Worm (Caenorhabditis elegans) whole organism, L4 larva: Measurements from ENCODE around the gene fbxb-9.
"Not testable (repeated sequence)": the region's sequence is repeated elsewhere in the genome, so short reads cannot be mapped to it uniquely, and the experiment has no call there.

Experiments used
- F49E8.2 ChIP-seq: sonication (generic microtip); optimal IDR thresholded peaks from 2 replicates; lab custom pipeline; 2016; ENCODE audit warnings: missing compliant biosample characterization, mild to moderate bottlenecking, missing genetic modification characterization, borderline replicate concordance
- R02D3.7 ChIP-seq: fragments of 150-350 bp; sonication (generic microtip); optimal IDR thresholded peaks from 3 replicates; lab custom pipeline; 2014; ENCODE audit warnings: missing biosample characterization, missing genetic modification characterization
- Y105C5A.15 ChIP-seq: fragments of 200-800 bp; sonication (Bioruptor generic); IDR thresholded peaks from 2 replicates; pipeline ENCODE4 v1.3.6; 2022; ENCODE audit warnings: missing genetic modification characterization, missing compliant biosample characterization
- ZK546.5 ChIP-seq, 2 experiments: sonication (generic microtip); optimal IDR thresholded peaks; 2 replicates each; lab custom pipeline; 2017; ENCODE audit warnings: missing biosample characterization in 2 of 2, missing genetic modification characterization in 2 of 2
- ama-1 ChIP-seq: fragments of 150-350 bp; optimal IDR thresholded peaks from 2 replicates; lab custom pipeline; 2014; ENCODE audit warnings: inconsistent platforms, mixed read lengths
- arid-1 ChIP-seq: fragments of 200-800 bp; sonication (Bioruptor generic); conservative IDR thresholded peaks from 2 replicates; pipeline ENCODE4 v1.3.6; 2022; ENCODE audit warnings: missing genetic modification reagents, missing genetic modification characterization, missing compliant biosample characterization
- ces-1 ChIP-seq: fragments of 150-350 bp; sonication (generic microtip); optimal IDR thresholded peaks from 4 replicates; lab custom pipeline; 2014; ENCODE audit warnings: missing biosample characterization, missing genetic modification reagents, missing genetic modification characterization
- dmd-6 ChIP-seq: fragments of 200-800 bp; sonication (Bioruptor generic); IDR thresholded peaks from 2 replicates; pipeline ENCODE4 v1.3.6; 2022; ENCODE audit warnings: missing genetic modification reagents, missing genetic modification characterization, missing compliant biosample characterization
- egl-27 ChIP-seq: sonication (generic microtip); optimal IDR thresholded peaks from 3 replicates; lab custom pipeline; 2017; ENCODE audit warnings: missing biosample characterization, missing genetic modification reagents, missing genetic modification characterization
- gei-8 ChIP-seq: fragments of 200-800 bp; sonication (Bioruptor generic); optimal IDR thresholded peaks from 2 replicates; lab custom pipeline; 2018; ENCODE audit warnings: mild to moderate bottlenecking, missing genetic modification characterization, missing compliant biosample characterization
- hlh-11 ChIP-seq: fragments of 200-800 bp; sonication (Bioruptor generic); optimal IDR thresholded peaks from 2 replicates; lab custom pipeline; 2018; ENCODE audit warnings: mild to moderate bottlenecking, missing genetic modification characterization, missing compliant biosample characterization
- hlh-30 ChIP-seq: sonication (generic microtip); optimal IDR thresholded peaks from 2 replicates; lab custom pipeline; 2017; ENCODE audit warnings: antibody characterized with exemption, mild to moderate bottlenecking, missing genetic modification characterization, missing compliant biosample characterization; ENCODE audit not compliant: insufficient read depth
- hmg-1.1 ChIP-seq: fragments of 200-800 bp; sonication (Bioruptor generic); IDR thresholded peaks from 2 replicates; pipeline ENCODE4 v1.3.6; 2022; ENCODE audit warnings: missing genetic modification reagents, missing genetic modification characterization, missing compliant biosample characterization
- lin-1 ChIP-seq: fragments of 200-800 bp; sonication (Bioruptor generic); IDR thresholded peaks from 2 replicates; pipeline ENCODE4 v1.3.6; 2022; ENCODE audit warnings: missing genetic modification reagents, missing genetic modification characterization, missing compliant biosample characterization
- lin-29 ChIP-seq: fragments of 200-800 bp; sonication (Bioruptor generic); IDR thresholded peaks from 2 replicates; pipeline ENCODE4 v1.3.6; 2022; ENCODE audit warnings: missing genetic modification reagents, missing genetic modification characterization, missing compliant biosample characterization
- lir-3 ChIP-seq: sonication (generic microtip); optimal IDR thresholded peaks from 2 replicates; lab custom pipeline; 2016; ENCODE audit warnings: mild to moderate bottlenecking, missing genetic modification characterization, missing compliant biosample characterization
- madf-9 ChIP-seq: fragments of 200-800 bp; sonication (Bioruptor generic); conservative IDR thresholded peaks from 2 replicates; pipeline ENCODE4 v1.3.6; 2022; ENCODE audit warnings: missing genetic modification reagents, missing genetic modification characterization, missing compliant biosample characterization
- mdl-1 ChIP-seq, 2 experiments: fragments of 150-350 bp in 1 of 2; sonication (generic microtip) in 1 of 2; optimal IDR thresholded peaks; 2 replicates each; lab custom pipeline; 2014 to 2017; ENCODE audit warnings: missing biosample characterization in 2 of 2, missing genetic modification characterization in 2 of 2
- mes-2 ChIP-seq: sonication (generic microtip); optimal IDR thresholded peaks from 2 replicates; lab custom pipeline; 2016; ENCODE audit warnings: missing genotype, mild to moderate bottlenecking, missing genetic modification characterization, missing compliant biosample characterization; ENCODE audit not compliant: poor library complexity, severe bottlenecking
- mxl-3 ChIP-seq: fragments of 200-800 bp; sonication (Bioruptor generic); optimal IDR thresholded peaks from 2 replicates; lab custom pipeline; 2018; ENCODE audit warnings: mild to moderate bottlenecking, missing genetic modification characterization, missing compliant biosample characterization
- nhr-10 ChIP-seq: fragments of 150-350 bp; optimal IDR thresholded peaks from 2 replicates; lab custom pipeline; 2014; ENCODE audit warnings: missing biosample characterization, missing genetic modification characterization
- nhr-111 ChIP-seq: fragments of 200-800 bp; sonication (Bioruptor generic); optimal IDR thresholded peaks from 2 replicates; lab custom pipeline; 2018; ENCODE audit warnings: mild to moderate bottlenecking, missing genetic modification characterization, missing compliant biosample characterization
- nhr-28 ChIP-seq: fragments of 150-350 bp; optimal IDR thresholded peaks from 2 replicates; lab custom pipeline; 2014; ENCODE audit warnings: missing biosample characterization, missing genetic modification characterization
- nhr-41 ChIP-seq: fragments of 200-800 bp; sonication (Bioruptor generic); IDR thresholded peaks from 2 replicates; pipeline ENCODE4 v1.3.6; 2022; ENCODE audit warnings: missing genetic modification reagents, missing genetic modification characterization, missing compliant biosample characterization
- nhr-42 ChIP-seq: fragments of 200-800 bp; sonication (Bioruptor generic); IDR thresholded peaks from 2 replicates; pipeline ENCODE4 v1.3.6; 2022; ENCODE audit warnings: missing genetic modification characterization, missing compliant biosample characterization
- nhr-6 ChIP-seq: fragments of 150-350 bp; optimal IDR thresholded peaks from 2 replicates; lab custom pipeline; 2014; ENCODE audit warnings: missing biosample characterization, missing genetic modification characterization
- nhr-76 ChIP-seq: fragments of 150-350 bp; optimal IDR thresholded peaks from 2 replicates; lab custom pipeline; 2014; ENCODE audit warnings: missing biosample characterization, missing genetic modification characterization
- pha-4 ChIP-seq, 2 experiments: fragments of 150-350 bp in 1 of 2; fragments of 200-800 bp in 1 of 2; sonication (Bioruptor generic) in 1 of 2; IDR thresholded peaks in 1 of 2; optimal IDR thresholded peaks in 1 of 2; 2 replicates each; pipeline versions ENCODE4 v1.3.6 to Lab custom; 2014 to 2022; ENCODE audit warnings: missing genetic modification characterization in 2 of 2, missing genetic modification reagents in 2 of 2, missing biosample characterization in 1 of 2, missing compliant biosample characterization in 1 of 2
- php-3 ChIP-seq: fragments of 200-800 bp; sonication (Bioruptor generic); IDR thresholded peaks from 2 replicates; pipeline ENCODE4 v1.3.6; 2022; ENCODE audit warnings: missing genetic modification reagents, missing genetic modification characterization, missing compliant biosample characterization
- saeg-2 ChIP-seq: fragments of 200-800 bp; sonication (Bioruptor generic); IDR thresholded peaks from 2 replicates; pipeline ENCODE4 v1.3.6; 2022; ENCODE audit warnings: missing genetic modification reagents, missing genetic modification characterization, missing compliant biosample characterization
- skn-1 ChIP-seq: fragments of 150-350 bp; optimal IDR thresholded peaks from 2 replicates; lab custom pipeline; 2014; ENCODE audit warnings: missing biosample characterization, missing genetic modification characterization
- snpc-1.2 ChIP-seq: fragments of 200-800 bp; sonication (Bioruptor generic); IDR thresholded peaks from 2 replicates; pipeline ENCODE4 v1.3.6; 2022; ENCODE audit warnings: missing genetic modification reagents, missing genetic modification characterization, missing compliant biosample characterization
- snpc-4 ChIP-seq: fragments of 150-350 bp; optimal IDR thresholded peaks from 2 replicates; lab custom pipeline; 2014; ENCODE audit warnings: missing biosample characterization, missing genetic modification characterization
- spr-3 ChIP-seq: fragments of 200-800 bp; sonication (Bioruptor generic); optimal IDR thresholded peaks from 2 replicates; lab custom pipeline; 2018; ENCODE audit warnings: mild to moderate bottlenecking, missing genetic modification characterization, missing compliant biosample characterization
- tag-97 ChIP-seq: fragments of 200-800 bp; sonication (Bioruptor generic); IDR thresholded peaks from 2 replicates; pipeline ENCODE4 v1.3.6; 2022; ENCODE audit warnings: missing genetic modification characterization, missing compliant biosample characterization
- unc-62 ChIP-seq, 3 experiments: fragments of 150-350 bp in 1 of 3; sonication (generic microtip); optimal IDR thresholded peaks in 2 of 3; peaks in 1 of 3; 1 replicate in 1 of 3; 2 replicates in 2 of 3; lab custom pipeline; 2014 to 2017; ENCODE audit warnings: missing biosample characterization in 3 of 3, missing genetic modification characterization in 3 of 3, missing genetic modification reagents in 3 of 3, missing genotype in 1 of 3
- zag-1 ChIP-seq: fragments of 150-350 bp; optimal IDR thresholded peaks from 2 replicates; lab custom pipeline; 2014; ENCODE audit warnings: missing biosample characterization, missing genetic modification characterization
- zfp-2 ChIP-seq: sonication (generic microtip); optimal IDR thresholded peaks from 2 replicates; lab custom pipeline; 2016; ENCODE audit warnings: mild to moderate bottlenecking, missing genetic modification characterization, missing compliant biosample characterization
- zfp-3 ChIP-seq: fragments of 200-800 bp; sonication (Bioruptor generic); conservative IDR thresholded peaks from 2 replicates; pipeline ENCODE4 v1.3.6; 2022; ENCODE audit warnings: missing genetic modification reagents, missing genetic modification characterization, missing compliant biosample characterization
- zip-11 ChIP-seq: fragments of 200-800 bp; sonication (Bioruptor generic); IDR thresholded peaks from 2 replicates; pipeline ENCODE4 v1.3.6; 2022; ENCODE audit warnings: missing genetic modification characterization, missing compliant biosample characterization
- zip-2 ChIP-seq: fragments of 150-350 bp; optimal IDR thresholded peaks from 2 replicates; lab custom pipeline; 2014; ENCODE audit warnings: missing biosample characterization, missing genetic modification characterization
- ztf-7 ChIP-seq: fragments of 150-350 bp; optimal IDR thresholded peaks from 2 replicates; lab custom pipeline; 2014; ENCODE audit warnings: missing biosample characterization, missing genetic modification characterization

fbxb-9 gene

ce11 chrIV:11154425-11155114, 7.8 kb downstream of the fbxb-9 start, which contains the start of gene C08F8.3:
Gene C08F8.3 (plus strand): TSS chrIV:11155044.
- not testable (repeated sequence) for TF ChIP-seq ZK546.5 (tag; optimal IDR thresholded peaks at IDR 0.05; lab: Kevin White, UChicago); mdl-1 (tag; optimal IDR thresholded peaks at IDR 0.05; lab: Kevin White, UChicago); mes-2 (tag; lab: Kevin White, UChicago)

- TF ChIP-seq ama-1 (lab: Kevin White, UChicago) = peak; percentile 67
- TF ChIP-seq skn-1 (tag; lab: Kevin White, UChicago) = no peak
- 0 out of 2 replicates have a peak, but pooled peaks have one; percentile 59 for TF ChIP-seq zfp-3 (GFP tag; lab: Robert Waterston, UW)
- peak in 1 of 2 experiments; percentile 25 for TF ChIP-seq unc-62 (GFP tag; optimal IDR thresholded peaks at IDR 0.05 in 1 of 2; lab: Kevin White, UChicago)
- no peak for TF ChIP-seq unc-62 (tag; optimal IDR thresholded peaks at IDR 0.05; lab: Kevin White, UChicago)
- TF ChIP-seq pha-4 (GFP tag; IDR thresholded peaks at IDR 0.05; lab: Robert Waterston, UW) = no peak
- TF ChIP-seq pha-4 (tag; optimal IDR thresholded peaks at IDR 0.05; lab: Kevin White, UChicago) = no peak
Measured at ce11 chrIV:11150844-11151243, 11.5 kb downstream of the fbxb-9 start, which contains the start of gene C08F8.2. Gene C08F8.2 (plus strand): TSS chrIV:11150997.

- peak; percentile 90 for TF ChIP-seq lin-1 (GFP tag; lab: Robert Waterston, UW)
- no peak for TF ChIP-seq tag-97 (GFP tag; lab: Robert Waterston, UW)
- TF ChIP-seq php-3 = peak; percentile 75
- TF ChIP-seq mdl-1 (tag; optimal IDR thresholded peaks at IDR 0.05; lab: Kevin White, UChicago) = peak in 1 of 2 experiments; percentile 60
- TF ChIP-seq gei-8 (GFP tag; lab: Kevin White, UChicago) = peak; percentile 45
- TF ChIP-seq ama-1 (lab: Kevin White, UChicago) = peak; percentile 53
- TF ChIP-seq lin-29 (GFP tag; lab: Robert Waterston, UW) = peak; percentile 71; the same call in 1 of the 2 replicates
- TF ChIP-seq pha-4 (GFP tag; IDR thresholded peaks at IDR 0.05; lab: Robert Waterston, UW) = peak; percentile 85
- peak; percentile 74 for TF ChIP-seq pha-4 (tag; optimal IDR thresholded peaks at IDR 0.05; lab: Kevin White, UChicago)
- TF ChIP-seq mxl-3 (GFP tag; lab: Kevin White, UChicago) = peak; percentile 48
- peak; percentile 92 for TF ChIP-seq nhr-6 (tag; lab: Kevin White, UChicago)
- no peak for TF ChIP-seq spr-3 (GFP tag; lab: Kevin White, UChicago)
- peak; percentile 87 for TF ChIP-seq nhr-28 (tag; lab: Kevin White, UChicago)
- TF ChIP-seq snpc-1.2 (GFP tag; lab: Robert Waterston, UW) = no peak
- no peak for TF ChIP-seq nhr-10 (tag; lab: Kevin White, UChicago)
- TF ChIP-seq ztf-7 (tag; lab: Kevin White, UChicago) = no peak
- no peak for TF ChIP-seq R02D3.7
- TF ChIP-seq hlh-30 (tag; lab: Kevin White, UChicago) = peak; percentile 89
- TF ChIP-seq nhr-111 = no peak
- TF ChIP-seq Y105C5A.15 (GFP tag; lab: Robert Waterston, UW) = no peak
- peak; percentile 84 for TF ChIP-seq zag-1 (tag; lab: Kevin White, UChicago)
- peak; percentile 90 for TF ChIP-seq dmd-6
- TF ChIP-seq nhr-42 = 0 out of 2 replicates have a peak, but pooled peaks have one; percentile 11
- peak; percentile 87 for TF ChIP-seq hmg-1.1
- TF ChIP-seq lir-3 (tag; lab: Kevin White, UChicago) = no peak
- TF ChIP-seq F49E8.2 (tag; lab: Kevin White, UChicago) = no peak
- TF ChIP-seq ces-1 (GFP tag; lab: Kevin White, UChicago) = peak; percentile 24
- no peak for TF ChIP-seq egl-27 (tag; lab: Kevin White, UChicago)
- no peak for TF ChIP-seq zip-11
- peak; percentile 53 for TF ChIP-seq nhr-76
- no peak; the same call in 1 of the 2 replicates for TF ChIP-seq saeg-2
- TF ChIP-seq zip-2 (tag; lab: Kevin White, UChicago) = peak; percentile 42
- no peak for TF ChIP-seq madf-9 (GFP tag; lab: Robert Waterston, UW)
- no peak for TF ChIP-seq skn-1 (tag; lab: Kevin White, UChicago)
- TF ChIP-seq hlh-11 (tag; lab: Kevin White, UChicago) = peak; percentile 92
- TF ChIP-seq arid-1 (GFP tag; lab: Robert Waterston, UW) = peak; percentile 91
- peak; percentile 97 for TF ChIP-seq zfp-2
- TF ChIP-seq snpc-4 (tag; lab: Kevin White, UChicago) = no peak
- TF ChIP-seq nhr-41 (GFP tag; lab: Robert Waterston, UW) = no peak
Measured at ce11 chrIV:11149454-11150163, 12.7 kb downstream of the fbxb-9 start, which contains the start of the genes F01G4.6 and pfd-1. Gene F01G4.6 (minus strand): TSS chrIV:11149504. Gene pfd-1 (plus strand): TSS chrIV:11150113.
